Fruit fly (Drosophila melanogaster): ENCODE data around the gene CG6661.

Gene CG6661

DNA sequence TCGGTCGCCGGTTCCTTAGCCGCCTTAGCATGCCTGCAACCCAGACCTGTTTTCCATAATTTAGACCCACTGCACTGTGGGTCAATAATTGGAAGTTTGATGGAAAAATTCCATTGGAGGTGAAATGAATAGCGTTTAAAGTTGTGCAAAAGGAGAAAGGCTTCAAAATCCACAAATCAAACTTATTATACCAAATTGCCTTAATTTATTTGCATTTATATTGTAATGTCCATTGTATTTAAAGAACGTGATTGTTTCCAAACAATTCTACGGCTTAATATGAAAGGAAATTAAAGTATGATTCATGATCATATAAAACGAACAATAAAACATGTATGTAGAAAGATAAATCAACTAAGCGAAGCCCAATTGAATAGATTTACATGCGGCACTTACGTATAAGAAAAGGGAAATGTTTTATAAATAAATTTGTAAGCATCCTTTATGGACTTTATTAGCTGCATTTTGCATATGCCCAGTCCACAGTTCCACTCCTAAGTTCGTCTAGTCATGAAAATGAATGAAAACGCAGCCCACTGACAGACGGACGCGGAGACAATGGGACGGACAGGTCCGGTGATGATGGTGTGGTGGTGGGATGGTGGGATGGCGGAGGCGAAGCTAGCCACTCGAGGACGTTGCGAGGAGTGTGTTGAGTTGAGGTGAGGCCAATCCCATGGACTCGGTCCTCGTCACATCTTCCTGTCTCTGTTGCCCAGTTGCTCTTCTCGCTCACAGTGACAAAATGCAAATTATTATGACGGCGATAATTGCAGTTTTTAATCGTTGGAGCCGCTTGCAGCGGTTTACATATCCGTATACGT lies 28.9 kb downstream of the CG6661 start:
- TF ChIP-seq pan (optimal IDR thresholded peaks at IDR 0.05) (no peak), CG8478 (optimal IDR thresholded peaks at IDR 0.05) (no peak)

DNA sequence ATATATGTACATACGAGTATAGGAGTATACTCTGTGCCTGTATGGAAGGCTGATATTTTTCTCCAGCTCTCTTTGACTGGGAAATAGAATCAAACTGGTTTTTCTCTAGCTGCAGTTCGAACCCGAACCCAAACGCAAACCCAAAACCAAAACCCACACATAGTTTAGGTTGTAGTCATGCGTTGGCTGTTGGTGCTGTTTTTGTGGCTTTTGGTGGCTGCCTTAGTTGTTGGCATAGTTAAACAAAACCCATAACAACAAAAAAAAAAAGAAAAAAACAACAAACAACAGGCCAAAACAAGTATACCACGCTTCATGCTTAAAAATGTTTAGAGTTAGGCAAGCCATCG lies 29.5 kb downstream of the CG6661 start:
- TF ChIP-seq usp (GFP tag; optimal IDR thresholded peaks at IDR 0.05) (no peak), psq (optimal IDR thresholded peaks at IDR 0.05) (no peak), Dll (optimal IDR thresholded peaks at IDR 0.05) (no peak), pan (optimal IDR thresholded peaks at IDR 0.05) (no peak), CG8478 (optimal IDR thresholded peaks at IDR 0.05) (no peak)

DNA sequence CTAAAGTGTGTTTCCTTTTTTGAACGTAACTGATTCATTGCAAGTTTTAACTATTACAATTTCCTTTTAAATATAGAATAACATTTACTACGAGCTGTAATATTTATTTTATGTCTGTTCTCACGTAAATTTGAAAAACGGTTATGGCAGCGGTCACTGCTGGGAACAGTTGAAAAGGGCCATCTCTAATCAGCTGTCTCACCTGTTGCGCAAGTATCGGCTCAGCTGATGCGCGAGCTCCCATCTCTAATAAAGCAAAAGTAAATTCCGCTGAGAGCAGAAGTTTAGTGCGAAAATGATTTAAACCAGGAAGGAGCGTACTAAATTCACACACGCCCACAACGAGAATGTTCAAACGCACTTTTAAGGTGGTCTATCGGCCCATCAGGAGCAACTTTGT lies 37.0 kb downstream of the CG6661 start, which contains the start of gene Pex1:
TSS of gene Pex1 (plus strand) at position 272 of the 400 bp plus-strand sequence.
- TF ChIP-seq usp (GFP tag; optimal IDR thresholded peaks at IDR 0.05) (no peak), EcR (GFP tag; optimal IDR thresholded peaks at IDR 0.05) (no peak), Dll (optimal IDR thresholded peaks at IDR 0.05) (no peak), pan (optimal IDR thresholded peaks at IDR 0.05) (no peak), CG8478 (optimal IDR thresholded peaks at IDR 0.05) (no peak), psq (optimal IDR thresholded peaks at IDR 0.05) (no peak)

DNA sequence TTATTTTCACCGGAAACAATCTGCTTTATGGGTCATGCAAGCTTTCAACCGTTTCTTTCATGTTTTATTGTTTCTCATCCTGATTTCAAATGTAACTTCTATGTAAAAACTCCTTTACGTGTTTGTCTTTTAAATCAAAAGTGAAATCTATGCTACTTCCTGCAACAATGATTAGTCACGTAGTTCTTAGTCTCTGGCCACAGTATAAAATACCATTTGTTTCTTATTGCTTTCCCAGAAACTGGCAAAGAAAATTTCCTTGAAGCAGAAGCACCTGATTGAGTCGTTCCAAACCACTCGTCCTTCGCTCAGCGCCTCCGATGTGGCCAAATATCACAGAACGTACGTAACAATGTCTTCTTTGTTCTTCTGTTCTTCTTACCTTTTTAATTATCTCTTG lies 40.9 kb downstream of the CG6661 start, which contains the start of gene btl:
TSS of gene btl (plus strand) at position 301 of the 400 bp plus-strand sequence.
- TF ChIP-seq pan (optimal IDR thresholded peaks at IDR 0.05) = no peak
- no peak for TF ChIP-seq CG8478 (optimal IDR thresholded peaks at IDR 0.05)
- no peak for TF ChIP-seq Dll (optimal IDR thresholded peaks at IDR 0.05)
- TF ChIP-seq psq (optimal IDR thresholded peaks at IDR 0.05) = no peak
- TF ChIP-seq EcR (GFP tag; optimal IDR thresholded peaks at IDR 0.05) = no peak
- TF ChIP-seq usp (GFP tag; optimal IDR thresholded peaks at IDR 0.05) = no peak

DNA sequence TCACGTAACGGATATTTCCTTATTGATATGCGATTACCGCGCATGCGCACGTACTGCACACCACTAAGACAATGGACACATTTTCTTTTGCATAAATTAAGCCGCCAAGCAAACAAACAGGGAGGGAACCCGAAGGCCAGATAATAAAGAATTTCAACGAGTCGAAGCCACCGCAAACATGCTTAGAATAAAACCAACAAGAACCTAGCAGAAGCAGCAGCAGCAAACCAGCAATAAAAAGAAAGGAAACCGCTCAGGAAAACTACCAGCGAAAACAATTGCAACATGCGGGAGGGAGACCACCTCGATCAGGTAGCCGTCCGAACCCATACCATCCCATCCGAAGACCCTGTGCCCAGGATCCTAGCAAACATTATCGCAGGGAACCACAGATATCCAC lies 42.0 kb downstream of the CG6661 start:
- TF ChIP-seq pan (optimal IDR thresholded peaks at IDR 0.05) = no peak
- no peak for TF ChIP-seq CG8478 (optimal IDR thresholded peaks at IDR 0.05)
- no peak for TF ChIP-seq usp (GFP tag; optimal IDR thresholded peaks at IDR 0.05)
- no peak for TF ChIP-seq psq (optimal IDR thresholded peaks at IDR 0.05)
- TF ChIP-seq Dll (optimal IDR thresholded peaks at IDR 0.05) = no peak
- TF ChIP-seq EcR (GFP tag; optimal IDR thresholded peaks at IDR 0.05) = no peak

DNA sequence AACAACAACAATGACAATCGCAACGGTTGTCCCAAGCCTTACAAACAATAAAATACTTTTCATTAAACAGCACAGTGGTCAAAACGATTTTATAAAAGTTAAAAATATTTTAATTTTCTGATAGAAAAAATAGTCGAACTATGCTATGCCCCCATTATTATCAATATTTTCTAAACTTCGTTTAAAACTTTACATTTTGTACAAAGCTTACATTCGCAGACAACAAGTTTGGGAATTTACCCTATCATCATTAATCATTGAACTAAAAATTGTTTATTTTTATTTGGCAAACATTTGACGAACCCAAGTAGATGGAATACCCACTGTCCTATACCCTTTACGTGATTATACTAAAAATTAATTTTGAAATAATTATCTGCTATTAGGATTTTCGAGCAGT lies 43.7 kb downstream of the CG6661 start:
- TF ChIP-seq usp (GFP tag; optimal IDR thresholded peaks at IDR 0.05) (no peak), CG8478 (optimal IDR thresholded peaks at IDR 0.05) (no peak), pan (optimal IDR thresholded peaks at IDR 0.05) (no peak), Dll (optimal IDR thresholded peaks at IDR 0.05) (no peak), EcR (GFP tag; optimal IDR thresholded peaks at IDR 0.05) (no peak), psq (optimal IDR thresholded peaks at IDR 0.05) (no peak)

DNA sequence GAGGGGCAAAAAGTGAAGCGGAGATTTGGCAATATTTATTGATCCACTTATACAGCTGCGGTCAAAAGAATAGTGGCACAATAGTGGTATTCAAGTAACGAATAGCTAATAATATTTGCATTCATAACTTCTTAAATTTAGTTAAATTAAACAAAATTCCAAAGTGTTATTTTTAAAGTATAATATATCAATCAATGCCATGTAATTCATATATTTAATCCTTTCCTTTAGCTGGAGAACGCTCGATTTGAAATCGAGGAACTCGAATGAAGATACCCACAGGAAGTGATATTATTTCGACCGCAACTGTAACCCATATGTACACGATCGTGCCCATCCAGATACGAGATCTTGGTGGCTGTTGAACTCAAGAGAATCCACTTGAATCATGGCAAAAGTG lies 44.6 kb downstream of the CG6661 start:
- TF ChIP-seq usp (GFP tag; optimal IDR thresholded peaks at IDR 0.05) (no peak), psq (optimal IDR thresholded peaks at IDR 0.05) (no peak), pan (optimal IDR thresholded peaks at IDR 0.05) (no peak), Dll (optimal IDR thresholded peaks at IDR 0.05) (no peak), EcR (GFP tag; optimal IDR thresholded peaks at IDR 0.05) (no peak), CG8478 (optimal IDR thresholded peaks at IDR 0.05) (no peak)

DNA sequence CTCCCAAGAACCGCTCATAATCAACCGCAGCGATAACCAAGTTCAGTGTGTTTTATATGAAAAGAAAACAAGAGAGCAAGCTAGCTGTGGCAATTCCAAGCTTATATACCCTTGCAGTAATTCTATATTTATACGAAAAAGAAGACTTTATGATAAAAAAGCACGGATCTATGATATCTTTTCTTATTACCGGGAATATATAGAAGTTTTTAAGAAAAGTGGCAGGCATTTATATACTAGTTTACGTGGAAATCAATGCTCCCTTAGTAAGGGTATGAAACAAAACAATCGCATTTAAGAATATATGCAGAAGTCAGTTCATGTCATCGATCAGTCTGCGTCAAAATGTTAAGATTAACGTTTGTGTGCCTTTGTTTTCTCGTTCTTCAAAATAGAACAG lies 48.7 kb downstream of the CG6661 start, which contains the start of gene CG8100:
TSS of gene CG8100 (plus strand) at position 333 of the 400 bp plus-strand sequence.
- TF ChIP-seq psq (optimal IDR thresholded peaks at IDR 0.05) = no peak
- no peak for TF ChIP-seq CG8478 (optimal IDR thresholded peaks at IDR 0.05)
- no peak for TF ChIP-seq usp (GFP tag; optimal IDR thresholded peaks at IDR 0.05)
- TF ChIP-seq pan (optimal IDR thresholded peaks at IDR 0.05) = no peak

DNA sequence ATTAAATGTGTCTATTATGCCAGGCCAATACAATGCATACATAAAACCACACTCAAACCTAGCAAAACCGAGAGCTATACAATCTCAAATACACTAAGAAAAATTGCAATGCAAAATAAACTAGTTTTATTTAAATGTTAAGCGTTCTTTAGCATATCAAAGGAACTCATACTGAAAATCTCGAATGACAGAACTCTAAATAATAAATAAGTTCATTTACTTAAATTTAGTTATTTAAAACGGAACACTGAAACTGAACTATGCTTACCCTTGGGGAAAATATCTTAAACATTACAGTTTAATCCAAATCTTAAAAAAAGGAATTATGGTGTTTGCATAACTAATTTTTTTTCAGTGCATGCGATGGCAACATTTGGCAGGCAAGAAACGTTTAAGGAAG lies 51.6 kb downstream of the CG6661 start:
- TF ChIP-seq usp (GFP tag; optimal IDR thresholded peaks at IDR 0.05) (no peak), EcR (GFP tag; optimal IDR thresholded peaks at IDR 0.05) (no peak), psq (optimal IDR thresholded peaks at IDR 0.05) (no peak), Dll (optimal IDR thresholded peaks at IDR 0.05) (no peak), CG8478 (optimal IDR thresholded peaks at IDR 0.05) (no peak), pan (optimal IDR thresholded peaks at IDR 0.05) (no peak)
